Worm (Caenorhabditis elegans) whole organism, L1 larva: ENCODE data around the gene H18N23.2.
A peak's percentile ranks its signal among the peaks of the same experiment; 100 is the strongest.

Experiments
- C16A3.4 ChIP-seq: fragments of 150-350 bp; optimal IDR thresholded peaks from 2 replicates; lab custom pipeline; 2014; ENCODE audit warnings: missing biosample characterization, missing genetic modification characterization
- F16B12.6 ChIP-seq: fragments of 150-350 bp; optimal IDR thresholded peaks from 2 replicates; lab custom pipeline; 2014; ENCODE audit warnings: missing biosample characterization, missing genetic modification characterization
- Y116A8C.19 ChIP-seq: sonication (generic microtip); optimal IDR thresholded peaks from 2 replicates; lab custom pipeline; 2016; ENCODE audit warnings: missing compliant biosample characterization, missing genetic modification characterization, borderline replicate concordance
- alr-1 ChIP-seq: fragments of 200-800 bp; sonication (Bioruptor generic); optimal IDR thresholded peaks from 2 replicates; lab custom pipeline; 2018; ENCODE audit warnings: borderline replicate concordance, mild to moderate bottlenecking, missing genetic modification characterization, missing compliant biosample characterization
- ama-1 ChIP-seq: fragments of 150-350 bp; optimal IDR thresholded peaks from 2 replicates; lab custom pipeline; 2014
- ceh-8 ChIP-seq: fragments of 200-800 bp; sonication (Bioruptor generic); optimal IDR thresholded peaks from 2 replicates; lab custom pipeline; 2018; ENCODE audit warnings: mild to moderate bottlenecking, missing genetic modification characterization, moderate library complexity, missing compliant biosample characterization
- ceh-82 ChIP-seq, 3 experiments: fragments of 150-350 bp in 1 of 3; sonication (generic microtip) in 2 of 3; optimal IDR thresholded peaks; 2 replicates each; lab custom pipeline; 2014 to 2017; ENCODE audit warnings: missing biosample characterization in 3 of 3, missing genetic modification characterization in 3 of 3
- ceh-88 ChIP-seq: fragments of 200-800 bp; sonication (Bioruptor generic); IDR thresholded peaks from 2 replicates; pipeline ENCODE4 v1.3.6; 2022; ENCODE audit warnings: missing genetic modification characterization, missing compliant biosample characterization
- ces-1 ChIP-seq: fragments of 150-350 bp; optimal IDR thresholded peaks from 2 replicates; lab custom pipeline; 2014; ENCODE audit warnings: missing biosample characterization, missing genetic modification reagents, missing genetic modification characterization
- dpl-1 ChIP-seq, 3 experiments: fragments of 150-350 bp in 2 of 3; sonication (generic microtip) in 1 of 3; optimal IDR thresholded peaks; 2 replicates each; lab custom pipeline; 2014 to 2017; ENCODE audit warnings: missing biosample characterization in 3 of 3, missing genetic modification characterization in 3 of 3, missing genetic modification reagents in 3 of 3
- dsc-1 ChIP-seq: sonication (generic microtip); optimal IDR thresholded peaks from 2 replicates; lab custom pipeline; 2016; ENCODE audit warnings: mild to moderate bottlenecking, missing genetic modification characterization, missing compliant biosample characterization
- efl-3 ChIP-seq: fragments of 200-800 bp; sonication (Bioruptor generic); optimal IDR thresholded peaks from 2 replicates; lab custom pipeline; 2018; ENCODE audit warnings: mild to moderate bottlenecking, missing genetic modification characterization, missing compliant biosample characterization
- egl-13 ChIP-seq: sonication (generic microtip); optimal IDR thresholded peaks from 2 replicates; lab custom pipeline; 2016; ENCODE audit warnings: missing genotype, missing genetic modification reagents, missing genetic modification characterization, missing compliant biosample characterization
- egl-27 ChIP-seq, 2 experiments: fragments of 150-350 bp in 1 of 2; sonication (generic microtip); optimal IDR thresholded peaks; 3 replicates each; lab custom pipeline; 2017 to 2018; ENCODE audit warnings: missing biosample characterization in 2 of 2, missing genetic modification characterization in 2 of 2, missing genetic modification reagents in 2 of 2
- ets-5 ChIP-seq: fragments of 200-800 bp; sonication (Bioruptor generic); IDR thresholded peaks from 2 replicates; pipeline ENCODE4 v1.3.6; 2022; ENCODE audit warnings: missing genetic modification characterization, missing compliant biosample characterization
- fkh-8 ChIP-seq: sonication (generic microtip); optimal IDR thresholded peaks from 2 replicates; lab custom pipeline; 2016; ENCODE audit warnings: mild to moderate bottlenecking, missing genetic modification characterization, missing compliant biosample characterization
- fos-1 ChIP-seq: fragments of 150-350 bp; optimal IDR thresholded peaks from 2 replicates; lab custom pipeline; 2014; ENCODE audit warnings: missing biosample characterization, missing genetic modification characterization
- grh-1 ChIP-seq: fragments of 200-800 bp; sonication (Bioruptor generic); IDR thresholded peaks from 2 replicates; pipeline ENCODE4 v1.3.6; 2022; ENCODE audit warnings: missing genetic modification reagents, missing genetic modification characterization, missing compliant biosample characterization
- hlh-17 ChIP-seq: fragments of 200-800 bp; sonication (Bioruptor generic); optimal IDR thresholded peaks from 2 replicates; lab custom pipeline; 2018; ENCODE audit warnings: missing genetic modification characterization, mild to moderate bottlenecking, missing compliant biosample characterization, moderate library complexity, borderline replicate concordance
- hlh-4 ChIP-seq: sonication (generic microtip); optimal IDR thresholded peaks from 2 replicates; lab custom pipeline; 2016; ENCODE audit warnings: mild to moderate bottlenecking, missing genetic modification characterization, missing compliant biosample characterization
- irx-1 ChIP-seq: sonication (generic microtip); optimal IDR thresholded peaks from 2 replicates; lab custom pipeline; 2016; ENCODE audit warnings: missing genetic modification characterization, missing compliant biosample characterization
- jun-1 ChIP-seq: fragments of 150-350 bp; optimal IDR thresholded peaks from 2 replicates; lab custom pipeline; 2014; ENCODE audit warnings: missing biosample characterization, missing genetic modification reagents, missing genetic modification characterization
- lin-14 ChIP-seq: fragments of 200-800 bp; sonication (Bioruptor generic); optimal IDR thresholded peaks from 2 replicates; lab custom pipeline; 2018; ENCODE audit warnings: mild to moderate bottlenecking, missing genetic modification characterization, moderate library complexity, missing compliant biosample characterization
- mdl-1 ChIP-seq, 2 experiments: fragments of 150-350 bp; optimal IDR thresholded peaks; 2 replicates each; lab custom pipeline; 2014 to 2017; ENCODE audit warnings: missing biosample characterization in 2 of 2, missing genetic modification characterization in 2 of 2, inconsistent platforms in 1 of 2
- mef-2 ChIP-seq: fragments of 150-350 bp; optimal IDR thresholded peaks from 2 replicates; lab custom pipeline; 2014; ENCODE audit warnings: missing biosample characterization, missing genetic modification characterization
- mep-1 ChIP-seq: fragments of 150-350 bp; optimal IDR thresholded peaks from 2 replicates; lab custom pipeline; 2014; ENCODE audit warnings: missing biosample characterization, missing genetic modification characterization
- nhr-12 ChIP-seq: sonication (generic microtip); optimal IDR thresholded peaks from 2 replicates; lab custom pipeline; 2017; ENCODE audit warnings: missing biosample characterization, missing genetic modification characterization
- nhr-19 ChIP-seq: fragments of 200-800 bp; sonication (Bioruptor generic); conservative IDR thresholded peaks from 2 replicates; pipeline ENCODE4 v1.3.6; 2022; ENCODE audit warnings: missing genetic modification characterization, missing compliant biosample characterization
- nhr-20 ChIP-seq: sonication (generic microtip); optimal IDR thresholded peaks from 2 replicates; lab custom pipeline; 2016; ENCODE audit warnings: mild to moderate bottlenecking, missing genetic modification characterization, missing compliant biosample characterization
- nhr-237 ChIP-seq: fragments of 150-350 bp; optimal IDR thresholded peaks from 2 replicates; lab custom pipeline; 2014; ENCODE audit warnings: missing biosample characterization, missing genetic modification characterization
- nhr-28 ChIP-seq: fragments of 150-350 bp; optimal IDR thresholded peaks from 2 replicates; lab custom pipeline; 2014; ENCODE audit warnings: missing biosample characterization, missing genetic modification characterization
- nhr-47 ChIP-seq: sonication (generic microtip); optimal IDR thresholded peaks from 2 replicates; lab custom pipeline; 2016; ENCODE audit warnings: mild to moderate bottlenecking, missing genetic modification characterization, moderate library complexity, missing compliant biosample characterization
- nhr-71 ChIP-seq: sonication (generic microtip); optimal IDR thresholded peaks from 2 replicates; lab custom pipeline; 2016; ENCODE audit warnings: mild to moderate bottlenecking, missing genetic modification characterization, moderate library complexity, missing compliant biosample characterization
- nhr-76 ChIP-seq: sonication (generic microtip); optimal IDR thresholded peaks from 2 replicates; lab custom pipeline; 2017; ENCODE audit warnings: missing biosample characterization, missing genetic modification characterization
- nhr-90 ChIP-seq: sonication (generic microtip); optimal IDR thresholded peaks from 2 replicates; lab custom pipeline; 2016; ENCODE audit warnings: mild to moderate bottlenecking, missing genetic modification characterization, missing compliant biosample characterization; ENCODE audit not compliant: poor library complexity
- pax-3 ChIP-seq: fragments of 200-800 bp; sonication (Bioruptor generic); optimal IDR thresholded peaks from 2 replicates; lab custom pipeline; 2018; ENCODE audit warnings: mild to moderate bottlenecking, missing genetic modification characterization, moderate library complexity, missing compliant biosample characterization
- skn-1 ChIP-seq: fragments of 150-350 bp; optimal IDR thresholded peaks from 2 replicates; lab custom pipeline; 2014; ENCODE audit warnings: missing biosample characterization, missing genetic modification characterization
- snu-23 ChIP-seq: sonication (generic microtip); optimal IDR thresholded peaks from 2 replicates; lab custom pipeline; 2016; ENCODE audit warnings: missing genetic modification characterization, missing compliant biosample characterization
- sox-4 ChIP-seq: sonication (generic microtip); optimal IDR thresholded peaks from 2 replicates; lab custom pipeline; 2016; ENCODE audit warnings: missing genetic modification characterization, missing compliant biosample characterization
- sptf-1 ChIP-seq: fragments of 150-350 bp; optimal IDR thresholded peaks from 2 replicates; lab custom pipeline; 2014; ENCODE audit warnings: missing biosample characterization, missing genetic modification characterization
- swsn-7 ChIP-seq: sonication (generic microtip); optimal IDR thresholded peaks from 2 replicates; lab custom pipeline; 2016; ENCODE audit warnings: missing genetic modification characterization, missing compliant biosample characterization
- tbx-2 ChIP-seq: sonication (generic microtip); optimal IDR thresholded peaks from 2 replicates; lab custom pipeline; 2016; ENCODE audit warnings: missing genetic modification characterization, missing compliant biosample characterization
- unc-130 ChIP-seq: fragments of 150-350 bp; optimal IDR thresholded peaks from 2 replicates; lab custom pipeline; 2017; ENCODE audit warnings: missing biosample characterization, missing genetic modification characterization, inconsistent platforms
- unc-62 ChIP-seq: fragments of 150-350 bp; optimal IDR thresholded peaks from 2 replicates; lab custom pipeline; 2014; ENCODE audit warnings: missing biosample characterization, missing genetic modification reagents, missing genetic modification characterization
- unc-98 ChIP-seq: fragments of 200-800 bp; sonication (Bioruptor generic); IDR thresholded peaks from 2 replicates; pipeline ENCODE4 v1.3.6; 2022; ENCODE audit warnings: missing genetic modification characterization, missing compliant biosample characterization
- vab-15 ChIP-seq: sonication (generic microtip); optimal IDR thresholded peaks from 2 replicates; lab custom pipeline; 2017; ENCODE audit warnings: missing genotype, mild to moderate bottlenecking, missing genetic modification characterization, missing compliant biosample characterization
- xbp-1 ChIP-seq: sonication (generic microtip); optimal IDR thresholded peaks from 2 replicates; lab custom pipeline; 2016; ENCODE audit warnings: missing genetic modification characterization, missing compliant biosample characterization
- zag-1 ChIP-seq: fragments of 150-350 bp; optimal IDR thresholded peaks from 2 replicates; lab custom pipeline; 2014; ENCODE audit warnings: missing biosample characterization, missing genetic modification characterization
- zip-4 ChIP-seq: fragments of 200-800 bp; sonication (Bioruptor generic); optimal IDR thresholded peaks from 2 replicates; lab custom pipeline; 2018; ENCODE audit warnings: mild to moderate bottlenecking, missing genetic modification characterization, moderate library complexity, missing compliant biosample characterization
- ztf-4 ChIP-seq: fragments of 150-350 bp; optimal IDR thresholded peaks from 2 replicates; lab custom pipeline; 2014; ENCODE audit warnings: missing biosample characterization, missing genetic modification characterization

Gene H18N23.2

DNA sequence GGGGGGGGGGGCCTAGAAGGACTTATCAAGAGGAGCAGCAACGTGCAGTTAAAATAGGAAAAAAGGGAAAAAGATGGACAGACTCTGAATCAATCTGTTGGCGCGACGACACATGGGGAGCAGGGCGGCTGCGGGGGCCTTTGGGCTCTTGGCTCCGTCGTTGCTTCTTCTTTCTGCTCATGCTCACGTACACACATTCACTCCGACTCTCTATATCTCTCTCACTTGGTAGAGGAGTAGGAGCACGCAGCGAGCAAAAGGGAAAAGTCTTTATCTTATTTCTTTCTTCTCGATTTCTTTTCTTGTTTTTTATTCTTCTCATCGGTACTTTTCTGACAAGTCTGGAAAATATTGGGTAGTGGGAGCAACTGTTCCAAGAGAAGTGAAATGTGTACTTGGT lies 12.3 kb downstream of the H18N23.2 start (continued):
- TF ChIP-seq ceh-82 (tag; optimal IDR thresholded peaks at IDR 0.05; lab: Kevin White, UChicago) (peak in 1 of 3 experiments; percentile 63), mep-1 (tag; lab: Kevin White, UChicago) (no peak), nhr-28 (tag; lab: Kevin White, UChicago) (no peak), mdl-1 (tag; optimal IDR thresholded peaks at IDR 0.05; lab: Kevin White, UChicago) (peak in 1 of 2 experiments; percentile 13), ets-5 (GFP tag; lab: Robert Waterston, UW) (no peak), snu-23 (GFP tag; lab: Kevin White, UChicago) (peak; percentile 42), skn-1 (tag; lab: Kevin White, UChicago) (no peak), zip-4 (GFP tag; lab: Kevin White, UChicago) (no peak), unc-98 (GFP tag; lab: Robert Waterston, UW) (no peak), ceh-8 (no peak), ceh-88 (GFP tag; lab: Robert Waterston, UW) (no peak), F16B12.6 (tag; lab: Kevin White, UChicago) (no peak), alr-1 (no peak), nhr-71 (peak; percentile 54), nhr-12 (tag; lab: Kevin White, UChicago) (no peak), nhr-76 (no peak), fkh-8 (tag; lab: Kevin White, UChicago) (peak; percentile 28), ama-1 (lab: Kevin White, UChicago) (no peak), tbx-2 (tag; lab: Kevin White, UChicago) (no peak), fos-1 (tag; lab: Kevin White, UChicago) (no peak), swsn-7 (tag; lab: Kevin White, UChicago) (peak; percentile 21), unc-62 (GFP tag; lab: Kevin White, UChicago) (no peak), nhr-90 (tag; lab: Kevin White, UChicago) (no peak)

DNA sequence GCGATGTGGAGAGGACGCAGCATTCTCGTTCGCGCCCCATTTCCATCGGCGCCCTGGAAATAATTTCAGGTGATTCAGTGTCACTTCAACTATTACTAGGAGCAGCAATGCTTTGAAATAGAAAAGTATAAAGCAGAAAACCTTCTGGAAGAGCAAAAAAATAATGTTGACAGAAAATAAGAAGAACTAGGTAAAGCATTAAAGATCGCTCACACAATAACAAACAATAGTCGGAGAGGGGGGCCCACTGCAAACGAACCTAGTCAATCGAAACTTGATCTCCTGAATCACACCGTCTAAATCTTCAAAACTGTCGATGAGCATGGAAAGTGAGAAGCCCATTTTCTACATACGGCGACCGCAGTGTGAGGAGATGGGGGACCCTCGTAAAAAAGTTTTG lies 12.7 kb downstream of the H18N23.2 start:
- TF ChIP-seq grh-1 (no peak), irx-1 (no peak), unc-130 (no peak), mef-2 (tag; lab: Kevin White, UChicago) (no peak), xbp-1 (no peak), Y116A8C.19 (tag; lab: Kevin White, UChicago) (no peak), C16A3.4 (no peak), ztf-4 (no peak), sox-4 (no peak), nhr-76 (no peak), hlh-4 (tag; lab: Kevin White, UChicago) (no peak), pax-3 (no peak), swsn-7 (tag; lab: Kevin White, UChicago) (no peak)

- TF ChIP-seq zag-1 (no peak), fkh-8 (tag; lab: Kevin White, UChicago) (peak; percentile 76), efl-3 (GFP tag; lab: Kevin White, UChicago) (no peak), dpl-1 (GFP tag; optimal IDR thresholded peaks at IDR 0.05; lab: Kevin White, UChicago) (no peak), jun-1 (tag; lab: Kevin White, UChicago) (no peak), skn-1 (tag; lab: Kevin White, UChicago) (no peak), nhr-237 (tag; lab: Kevin White, UChicago) (no peak), irx-1 (no peak), ces-1 (GFP tag; lab: Kevin White, UChicago) (no peak), egl-27 (tag; optimal IDR thresholded peaks at IDR 0.05; lab: Kevin White, UChicago) (no peak), tbx-2 (tag; lab: Kevin White, UChicago) (no peak), dsc-1 (tag; lab: Kevin White, UChicago) (no peak), hlh-4 (tag; lab: Kevin White, UChicago) (no peak), vab-15 (tag; lab: Kevin White, UChicago) (no peak), snu-23 (GFP tag; lab: Kevin White, UChicago) (peak; percentile 3), lin-14 (peak; percentile 78), swsn-7 (tag; lab: Kevin White, UChicago) (peak; percentile 16), C16A3.4 (no peak), alr-1 (no peak), nhr-20 (tag; lab: Kevin White, UChicago) (no peak), hlh-17 (GFP tag; lab: Kevin White, UChicago) (no peak), mdl-1 (tag; optimal IDR thresholded peaks at IDR 0.05; lab: Kevin White, UChicago) (no peak), ets-5 (GFP tag; lab: Robert Waterston, UW) (no peak), fos-1 (tag; lab: Kevin White, UChicago) (peak; percentile 32), sptf-1 (tag; lab: Kevin White, UChicago) (no peak), nhr-47 (tag; lab: Kevin White, UChicago) (peak; percentile 4), egl-13 (tag; lab: Kevin White, UChicago) (no peak), nhr-19 (GFP tag; lab: Robert Waterston, UW) (0 out of 2 replicates have a peak, but pooled peaks have one; percentile 7)
Observed at ce11 chrX:17627382-17627781, 13.3 kb downstream of the H18N23.2 start.
